Worm (Caenorhabditis elegans) whole organism, late embryonic: ENCODE results near the gene ssp-34.

Source experiments
- ceh-19 ChIP-seq: fragments of 200-800 bp; sonication (Bioruptor generic); optimal IDR thresholded peaks from 2 replicates; lab custom pipeline; 2018; ENCODE audit warnings: mild to moderate bottlenecking, missing genetic modification characterization, missing compliant biosample characterization
- ceh-31 ChIP-seq: sonication (generic microtip); optimal IDR thresholded peaks from 2 replicates; lab custom pipeline; 2016; ENCODE audit warnings: missing genetic modification characterization, missing compliant biosample characterization
- che-1 ChIP-seq: sonication (generic microtip); optimal IDR thresholded peaks from 2 replicates; lab custom pipeline; 2016; ENCODE audit warnings: mild to moderate bottlenecking, missing genetic modification characterization, missing compliant biosample characterization
- fkh-10 ChIP-seq: fragments of 150-350 bp; optimal IDR thresholded peaks from 2 replicates; lab custom pipeline; 2014; ENCODE audit warnings: missing biosample characterization, missing genetic modification reagents, missing genetic modification characterization
- madf-2 ChIP-seq: sonication (generic microtip); optimal IDR thresholded peaks from 2 replicates; lab custom pipeline; 2017; ENCODE audit warnings: missing genetic modification characterization, missing compliant biosample characterization
- sox-4 ChIP-seq: sonication (generic microtip); optimal IDR thresholded peaks from 2 replicates; lab custom pipeline; 2017; ENCODE audit warnings: mild to moderate bottlenecking, missing genetic modification characterization, inconsistent platforms, missing compliant biosample characterization
- tbx-2 ChIP-seq: sonication (generic microtip); optimal IDR thresholded peaks from 2 replicates; lab custom pipeline; 2016; ENCODE audit warnings: missing genetic modification characterization, missing compliant biosample characterization

ce11 chrIV:10734527-10735436 is 3.6 kb downstream of the ssp-34 start, which contains the start of the genes orc-5 and cyb-1:
- TF ChIP-seq fkh-10 (GFP tag; lab: Kevin White, UChicago): no peak
- no peak for TF ChIP-seq ceh-19 (GFP tag; lab: Kevin White, UChicago)
- TF ChIP-seq ceh-31 (tag; lab: Kevin White, UChicago): no peak
- no peak for TF ChIP-seq madf-2 (tag; lab: Kevin White, UChicago)
- no peak for TF ChIP-seq che-1 (tag; lab: Kevin White, UChicago)
- no peak for TF ChIP-seq sox-4
- TF ChIP-seq tbx-2 (tag; lab: Kevin White, UChicago): no peak
